Worm (Caenorhabditis elegans) whole organism, L3 larva: ENCODE data around the gene tsn-1.

Experiments used
- ama-1 ChIP-seq: fragments of 150-350 bp; optimal IDR thresholded peaks from 2 replicates; lab custom pipeline; 2018
- skn-1 ChIP-seq: fragments of 150-350 bp; optimal IDR thresholded peaks from 2 replicates; lab custom pipeline; 2014; ENCODE audit warnings: missing biosample characterization, missing genetic modification characterization

DNA sequence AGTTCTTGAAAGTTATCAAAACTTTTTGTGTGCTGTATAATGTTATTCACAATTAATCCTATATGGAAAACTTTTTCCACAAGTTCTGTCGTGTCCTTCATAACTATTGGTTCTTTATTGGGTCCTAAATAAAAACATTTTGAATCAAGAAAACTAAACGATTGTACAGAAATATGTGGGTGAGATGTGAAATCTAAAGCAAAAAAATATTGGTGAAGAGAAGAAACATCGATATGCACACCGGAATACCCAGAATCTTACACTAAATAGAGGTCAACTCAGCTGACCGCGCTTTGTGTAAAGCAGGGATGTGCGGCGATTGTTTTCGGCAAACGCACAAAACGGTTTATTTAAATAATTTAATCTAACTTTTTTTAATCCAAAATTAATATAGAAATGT, 45.3 kb upstream of the tsn-1 start, which contains the start of gene T05A7.13:
- TF ChIP-seq skn-1 (tag; lab: Kevin White, UChicago) (no peak), ama-1 (no peak)
